Fruit fly (Drosophila melanogaster) whole organism, larva: Measurements from ENCODE around the gene KLHL18.
"Not testable (repeated sequence)": the region's sequence is repeated elsewhere in the genome, so short reads cannot be mapped to it uniquely, and the experiment has no call there.

Experiments
- noc ChIP-seq: fragments of 200-800 bp; sonication (Bioruptor generic); optimal IDR thresholded peaks from 3 replicates; lab custom pipeline; 2019; ENCODE audit warnings: missing biosample characterization, mild to moderate bottlenecking, missing genetic modification characterization, moderate library complexity

The KLHL18 gene

dm6 chr3R:11962739-11963214 lies 47.5 kb downstream of the KLHL18 start, which contains the start of the genes CG3281 and aurA:
TSS of gene CG3281 (minus strand) at chr3R:11962805.
TSS of gene aurA (plus strand) at chr3R:11963124.
- peak; percentile 74 for TF ChIP-seq noc

- TF ChIP-seq noc = not testable (repeated sequence)
Observed at dm6 chr3R:11958235-11958634, 52.0 kb downstream of the KLHL18 start, which contains the start of gene Hsp70Ab. TSS of gene Hsp70Ab (plus strand) at chr3R:11958535.
